Fruit fly (Drosophila melanogaster) whole organism, embryonic: ENCODE results near the gene CG7907.

Experiments used
- Abd-B ChIP-seq: fragments of 200-800 bp; sonication (Bioruptor generic); optimal IDR thresholded peaks from 2 replicates; lab custom pipeline; 2018; ENCODE audit warnings: missing biosample characterization, mild to moderate bottlenecking, missing genetic modification characterization, moderate library complexity
- Awh ChIP-seq: fragments of 200-800 bp; sonication (Bioruptor generic); IDR thresholded peaks from 2 replicates; pipeline ENCODE4, ENCODE4 v1.3.6; 2022; ENCODE audit warnings: missing biosample characterization, missing genetic modification characterization
- CG10321 ChIP-seq: fragments of 200-800 bp; sonication (Bioruptor generic); IDR thresholded peaks from 2 replicates; pipeline ENCODE4 v1.3.6; 2022; ENCODE audit warnings: missing biosample characterization, missing genetic modification characterization
- CG11504 ChIP-seq: fragments of 200-800 bp; sonication (Bioruptor generic); optimal IDR thresholded peaks from 3 replicates; lab custom pipeline; 2019; ENCODE audit warnings: missing biosample characterization, mild to moderate bottlenecking, missing genetic modification characterization, moderate library complexity
- CG13624 ChIP-seq: fragments of 200-800 bp; sonication (Bioruptor generic); optimal IDR thresholded peaks from 2 replicates; lab custom pipeline; 2016; ENCODE audit warnings: missing biosample characterization, missing genetic modification characterization
- CG15601 ChIP-seq: fragments of 200-800 bp; sonication (Bioruptor generic); optimal IDR thresholded peaks from 3 replicates; lab custom pipeline; 2019; ENCODE audit warnings: missing biosample characterization, mild to moderate bottlenecking, missing genetic modification characterization, moderate library complexity
- CG17912 ChIP-seq: fragments of 200-800 bp; sonication (Bioruptor generic); optimal IDR thresholded peaks from 2 replicates; lab custom pipeline; 2018; ENCODE audit warnings: missing biosample characterization, mild to moderate bottlenecking, missing genetic modification characterization
- CG18262 ChIP-seq: fragments of 200-800 bp; optimal IDR thresholded peaks from 3 replicates; lab custom pipeline; 2019; ENCODE audit warnings: missing biosample characterization, mild to moderate bottlenecking, missing genetic modification characterization, moderate library complexity
- CG2116 ChIP-seq: fragments of 200-800 bp; sonication (Bioruptor generic); optimal IDR thresholded peaks from 3 replicates; lab custom pipeline; 2018; ENCODE audit warnings: missing biosample characterization, mild to moderate bottlenecking, missing genetic modification characterization
- CG33557 ChIP-seq: fragments of 200-800 bp; sonication (Bioruptor generic); optimal IDR thresholded peaks from 2 replicates; lab custom pipeline; 2019; ENCODE audit warnings: missing biosample characterization, mild to moderate bottlenecking, missing genetic modification characterization, moderate library complexity
- CG34422 ChIP-seq: fragments of 200-800 bp; sonication (Bioruptor generic); IDR thresholded peaks from 3 replicates; pipeline ENCODE4 v1.3.6; 2022; ENCODE audit warnings: missing biosample characterization, missing genetic modification characterization
- CG3995 ChIP-seq: fragments of 200-800 bp; sonication (Bioruptor generic); optimal IDR thresholded peaks from 3 replicates; lab custom pipeline; 2016; ENCODE audit warnings: missing biosample characterization, missing genetic modification characterization
- CG4424 ChIP-seq: fragments of 200-800 bp; sonication (Bioruptor generic); optimal IDR thresholded peaks from 3 replicates; lab custom pipeline; 2016; ENCODE audit warnings: missing biosample characterization, missing genetic modification characterization
- CG6689 ChIP-seq: fragments of 200-800 bp; sonication (Bioruptor generic); IDR thresholded peaks from 2 replicates; pipeline ENCODE4 v1.3.6; 2022; ENCODE audit warnings: missing biosample characterization, missing genetic modification characterization
- CG7786 ChIP-seq: fragments of 200-800 bp; sonication (Bioruptor generic); optimal IDR thresholded peaks from 2 replicates; lab custom pipeline; 2016; ENCODE audit warnings: missing biosample characterization, missing genetic modification characterization
- CG8281 ChIP-seq: fragments of 200-800 bp; sonication (Bioruptor generic); optimal IDR thresholded peaks from 2 replicates; lab custom pipeline; 2018; ENCODE audit warnings: missing biosample characterization, mild to moderate bottlenecking, missing genetic modification characterization, moderate library complexity
- CG8478 ChIP-seq: fragments of >200 bp; optimal IDR thresholded peaks from 2 replicates; lab custom pipeline; 2018
- CG9437 ChIP-seq: fragments of 200-800 bp; sonication (Bioruptor generic); optimal IDR thresholded peaks from 2 replicates; lab custom pipeline; 2018; ENCODE audit warnings: missing biosample characterization, mild to moderate bottlenecking, missing genetic modification characterization
- CG9797 ChIP-seq: fragments of 200-800 bp; sonication (Bioruptor generic); optimal IDR thresholded peaks from 3 replicates; lab custom pipeline; 2018; ENCODE audit warnings: missing biosample characterization, mild to moderate bottlenecking, missing genetic modification characterization
- Dad ChIP-seq: fragments of 200-800 bp; sonication (Bioruptor generic); optimal IDR thresholded peaks from 3 replicates; lab custom pipeline; 2016; ENCODE audit warnings: missing biosample characterization, missing genetic modification characterization
- Deaf1 ChIP-seq: fragments of 200-800 bp; optimal IDR thresholded peaks from 3 replicates; lab custom pipeline; 2019; ENCODE audit warnings: missing biosample characterization, mild to moderate bottlenecking, missing genetic modification characterization, moderate library complexity
- Myb ChIP-seq: fragments of 200-800 bp; sonication (Bioruptor generic); optimal IDR thresholded peaks from 2 replicates; lab custom pipeline; 2016; ENCODE audit warnings: missing biosample characterization, missing genetic modification characterization
- NK7.1 ChIP-seq: fragments of 200-800 bp; sonication (Bioruptor generic); optimal IDR thresholded peaks from 3 replicates; lab custom pipeline; 2016; ENCODE audit warnings: missing biosample characterization, missing genetic modification characterization
- Opbp ChIP-seq: fragments of 200-800 bp; sonication (Bioruptor generic); IDR thresholded peaks from 3 replicates; pipeline ENCODE4 v1.3.6; 2022; ENCODE audit warnings: missing biosample characterization, missing genetic modification characterization; ENCODE audit not compliant: partially characterized antibody
- ab ChIP-seq: fragments of 200-800 bp; sonication (Bioruptor generic); optimal IDR thresholded peaks from 2 replicates; lab custom pipeline; 2016; ENCODE audit warnings: missing biosample characterization, missing genetic modification characterization
- bowl ChIP-seq: fragments of 200-800 bp; sonication (Bioruptor generic); IDR thresholded peaks from 2 replicates; pipeline ENCODE4 v1.3.6; 2022; ENCODE audit warnings: missing biosample characterization, missing genetic modification characterization
- btn ChIP-seq: fragments of 200-800 bp; sonication (Bioruptor generic); optimal IDR thresholded peaks from 2 replicates; lab custom pipeline; 2016; ENCODE audit warnings: missing biosample characterization, missing genetic modification characterization
- ci ChIP-seq: fragments of 200-800 bp; sonication (Bioruptor generic); IDR thresholded peaks from 3 replicates; pipeline ENCODE4 v1.3.6; 2022; ENCODE audit warnings: missing biosample characterization, missing genetic modification characterization
- crc ChIP-seq: fragments of 200-800 bp; sonication (Bioruptor generic); optimal IDR thresholded peaks from 2 replicates; lab custom pipeline; 2016; ENCODE audit warnings: missing biosample characterization, missing genetic modification characterization
- croc ChIP-seq: fragments of 200-800 bp; sonication (Bioruptor generic); conservative IDR thresholded peaks from 3 replicates; pipeline ENCODE4 v1.3.6; 2022; ENCODE audit warnings: missing biosample characterization, missing genetic modification characterization
- cwo ChIP-seq: fragments of 200-800 bp; sonication (Bioruptor generic); optimal IDR thresholded peaks from 3 replicates; lab custom pipeline; 2017; ENCODE audit warnings: missing biosample characterization, missing genetic modification characterization, mild to moderate bottlenecking, moderate library complexity, missing genetic modification reagents
- dati ChIP-seq: fragments of 200-800 bp; sonication (Bioruptor generic); IDR thresholded peaks from 2 replicates; pipeline ENCODE4 v1.3.6; 2022; ENCODE audit warnings: missing biosample characterization, missing genetic modification characterization
- exex ChIP-seq: fragments of 200-800 bp; sonication (Bioruptor generic); optimal IDR thresholded peaks from 4 replicates; lab custom pipeline; 2018; ENCODE audit warnings: missing biosample characterization, mild to moderate bottlenecking, missing genetic modification characterization, moderate library complexity
- gcm2 ChIP-seq: fragments of 200-800 bp; sonication (Bioruptor generic); optimal IDR thresholded peaks from 2 replicates; lab custom pipeline; 2016; ENCODE audit warnings: missing biosample characterization, missing genetic modification characterization
- grn ChIP-seq: fragments of 200-800 bp; sonication (Bioruptor generic); optimal IDR thresholded peaks from 3 replicates; lab custom pipeline; 2017; ENCODE audit warnings: missing biosample characterization, missing genetic modification characterization
- hkb ChIP-seq, 2 experiments: fragments of 200-800 bp in 1 of 2; fragments of >200 bp in 1 of 2; sonication (Bioruptor generic) in 1 of 2; IDR thresholded peaks in 1 of 2; optimal IDR thresholded peaks in 1 of 2; 2 replicates each; pipeline versions ENCODE4 v1.3.6 to Lab custom; 2017 to 2022; ENCODE audit warnings: missing biosample characterization in 1 of 2, missing genetic modification characterization in 1 of 2
- insv ChIP-seq, 2 experiments: fragments of 200-800 bp; sonication (Bioruptor generic); optimal IDR thresholded peaks; 3 replicates each; lab custom pipeline; 2016 to 2018; ENCODE audit warnings: missing biosample characterization in 2 of 2, missing genetic modification characterization in 2 of 2
- kay ChIP-seq: fragments of 200-800 bp; sonication (Bioruptor generic); optimal IDR thresholded peaks from 2 replicates; lab custom pipeline; 2016; ENCODE audit warnings: missing biosample characterization, missing genetic modification characterization
- mam ChIP-seq: fragments of 200-800 bp; sonication (Bioruptor generic); optimal IDR thresholded peaks from 3 replicates; lab custom pipeline; 2016; ENCODE audit warnings: missing biosample characterization, missing genetic modification characterization
- nom ChIP-seq: fragments of 200-800 bp; sonication (Bioruptor generic); optimal IDR thresholded peaks from 2 replicates; lab custom pipeline; 2017; ENCODE audit warnings: missing biosample characterization, missing genetic modification characterization, mild to moderate bottlenecking, moderate library complexity, missing genetic modification reagents
- org-1 ChIP-seq: fragments of 200-800 bp; sonication (Bioruptor generic); optimal IDR thresholded peaks from 2 replicates; lab custom pipeline; 2017; ENCODE audit warnings: missing biosample characterization, missing genetic modification characterization
- p53 ChIP-seq: fragments of 200-800 bp; sonication (Bioruptor generic); optimal IDR thresholded peaks from 2 replicates; lab custom pipeline; 2016; ENCODE audit warnings: missing biosample characterization, missing genetic modification characterization
- pan ChIP-seq, 4 experiments: fragments of >200 bp in 3 of 4; fragments of 200-800 bp in 1 of 4; sonication (Bioruptor generic) in 1 of 4; optimal IDR thresholded peaks in 3 of 4; IDR thresholded peaks in 1 of 4; 2 replicates each; pipeline versions ENCODE4 v1.3.6 to Lab custom; 2017 to 2022; ENCODE audit warnings: missing biosample characterization in 2 of 4, missing genetic modification characterization in 2 of 4, mixed read lengths in 1 of 4
- pnt ChIP-seq: fragments of 200-800 bp; sonication (Bioruptor generic); optimal IDR thresholded peaks from 3 replicates; lab custom pipeline; 2016; ENCODE audit warnings: missing biosample characterization, missing genetic modification characterization
- sd ChIP-seq: fragments of 200-800 bp; sonication (Bioruptor generic); optimal IDR thresholded peaks from 3 replicates; lab custom pipeline; 2018; ENCODE audit warnings: missing biosample characterization, mild to moderate bottlenecking, missing genetic modification characterization, moderate library complexity
- ssp ChIP-seq: fragments of 200-800 bp; sonication (Bioruptor generic); IDR thresholded peaks from 2 replicates; pipeline ENCODE4 v1.3.6; 2022; ENCODE audit warnings: missing biosample characterization, missing genetic modification characterization
- vvl ChIP-seq: fragments of 200-800 bp; sonication (Bioruptor generic); IDR thresholded peaks from 2 replicates; pipeline ENCODE4 v1.3.6; 2022; ENCODE audit warnings: missing biosample characterization, missing genetic modification characterization
- wdn ChIP-seq: fragments of 200-800 bp; sonication (Bioruptor generic); IDR thresholded peaks from 2 replicates; pipeline ENCODE4 v1.3.6; 2022; ENCODE audit warnings: missing biosample characterization, missing genetic modification characterization
- z ChIP-seq: fragments of 200-800 bp; sonication (Bioruptor generic); IDR thresholded peaks from 3 replicates; pipeline ENCODE4 v1.3.6; 2022; ENCODE audit warnings: missing biosample characterization, missing genetic modification characterization

CG7907 gene

dm6 chr3R:21416888-21417287 is 13.4 kb downstream of the CG7907 start (continued):
- no peak for TF ChIP-seq CG4424 (GFP tag; lab: Kevin White, UChicago)
- no peak for TF ChIP-seq CG13624 (GFP tag; lab: Kevin White, UChicago)
- TF ChIP-seq dati (GFP tag; lab: Robert Waterston, UW) = 0 out of 2 replicates have a peak, but pooled peaks have one; percentile 27
- no peak for TF ChIP-seq CG33557 (GFP tag; lab: Kevin White, UChicago)
- TF ChIP-seq cwo = no peak
- TF ChIP-seq gcm2 (GFP tag; lab: Kevin White, UChicago) = no peak
- no peak for TF ChIP-seq vvl (GFP tag; lab: Robert Waterston, UW)
- no peak for TF ChIP-seq Opbp (GFP tag; lab: Robert Waterston, UW)
- TF ChIP-seq CG8478 (lab: Kevin White, UChicago) = no peak
- TF ChIP-seq mam (GFP tag; lab: Kevin White, UChicago) = no peak
- no peak for TF ChIP-seq Abd-B
- TF ChIP-seq Awh (GFP tag; lab: Robert Waterston, UW) = no peak
- TF ChIP-seq CG9797 (GFP tag; lab: Kevin White, UChicago) = no peak
- TF ChIP-seq Deaf1 (tag; lab: Kevin White, UChicago) = peak; percentile 28
- TF ChIP-seq org-1 (GFP tag; lab: Kevin White, UChicago) = no peak
- no peak for TF ChIP-seq Dad (GFP tag; lab: Kevin White, UChicago)
- no peak for TF ChIP-seq wdn (GFP tag; lab: Robert Waterston, UW)
- no peak for TF ChIP-seq CG6689 (GFP tag; lab: Robert Waterston, UW)
- TF ChIP-seq pan (optimal IDR thresholded peaks at IDR 0.05; lab: Kevin White, UChicago) = no peak
- peak in 1 of 2 experiments; percentile 55 for TF ChIP-seq pan (GFP tag; optimal IDR thresholded peaks at IDR 0.05 in 1 of 2, IDR thresholded peaks at IDR 0.05 in 1 of 2)
- no peak for TF ChIP-seq CG17912 (GFP tag; lab: Kevin White, UChicago)
- no peak for TF ChIP-seq Myb (GFP tag; lab: Kevin White, UChicago)
- TF ChIP-seq CG9437 (GFP tag; lab: Kevin White, UChicago) = peak; percentile 62
- TF ChIP-seq btn (GFP tag; lab: Kevin White, UChicago) = no peak
- TF ChIP-seq ab = no peak
- TF ChIP-seq ci (GFP tag; lab: Robert Waterston, UW) = no peak
- TF ChIP-seq CG11504 (tag; lab: Kevin White, UChicago) = no peak
- no peak for TF ChIP-seq CG8281 (tag; lab: Kevin White, UChicago)
- TF ChIP-seq NK7.1 (GFP tag; lab: Kevin White, UChicago) = no peak

dm6 chr3R:21419258-21419657 is 15.7 kb downstream of the CG7907 start:
- TF ChIP-seq grn (GFP tag; lab: Kevin White, UChicago) (peak; percentile 95), CG2116 (GFP tag; lab: Kevin White, UChicago) (no peak), insv (GFP tag; optimal IDR thresholded peaks at IDR 0.05; lab: Kevin White, UChicago) (peak in 1 of 2 experiments; percentile 45)

dm6 chr3R:21419932-21420331 is 16.4 kb downstream of the CG7907 start:
- TF ChIP-seq hkb (optimal IDR thresholded peaks at IDR 0.05; lab: Kevin White, UChicago) (no peak), hkb (GFP tag; IDR thresholded peaks at IDR 0.05; lab: Robert Waterston, UW) (peak; percentile 28; the same call in 1 of the 2 replicates), nom (no peak), Myb (GFP tag; lab: Kevin White, UChicago) (no peak), ssp (0 out of 2 replicates have a peak, but pooled peaks have one; percentile 11), CG15601 (no peak), pnt (GFP tag; lab: Kevin White, UChicago) (no peak), sd (tag; lab: Kevin White, UChicago) (no peak), CG10321 (GFP tag; lab: Robert Waterston, UW) (no peak), CG3995 (GFP tag; lab: Kevin White, UChicago) (no peak), CG18262 (peak; percentile 79), exex (tag; lab: Kevin White, UChicago) (no peak), z (no peak), kay (GFP tag; lab: Kevin White, UChicago) (no peak), bowl (no peak), croc (no peak), p53 (GFP tag; lab: Kevin White, UChicago) (no peak), CG34422 (GFP tag; lab: Robert Waterston, UW) (no peak), crc (GFP tag; lab: Kevin White, UChicago) (no peak), CG7786 (GFP tag; lab: Kevin White, UChicago) (no peak)
